Fruit fly (Drosophila melanogaster) whole organism, adult: ENCODE results near the gene CG17145.

Source experiments
- CG11617 ChIP-seq: fragments of 200-800 bp; sonication (Bioruptor generic); optimal IDR thresholded peaks from 2 replicates; lab custom pipeline; 2017; ENCODE audit warnings: mild to moderate bottlenecking, missing biosample characterization, missing genetic modification reagents, missing genetic modification characterization
- CG12768 ChIP-seq: fragments of 200-800 bp; sonication (Bioruptor generic); optimal IDR thresholded peaks from 2 replicates; lab custom pipeline; 2017; ENCODE audit warnings: missing biosample characterization, missing genetic modification characterization, mild to moderate bottlenecking, moderate library complexity, missing genetic modification reagents
- CG14711 ChIP-seq: fragments of 200-800 bp; sonication (Bioruptor generic); optimal IDR thresholded peaks from 2 replicates; lab custom pipeline; 2018; ENCODE audit warnings: missing biosample characterization, mild to moderate bottlenecking, missing genetic modification characterization, moderate library complexity
- CG1620 ChIP-seq: fragments of 200-800 bp; sonication (Bioruptor generic); optimal IDR thresholded peaks from 2 replicates; lab custom pipeline; 2016; ENCODE audit warnings: missing biosample characterization, missing genetic modification characterization
- CG33017 ChIP-seq: fragments of 200-800 bp; sonication (Bioruptor generic); optimal IDR thresholded peaks from 2 replicates; lab custom pipeline; 2018; ENCODE audit warnings: missing biosample characterization, mild to moderate bottlenecking, missing genetic modification characterization, moderate library complexity
- CG5204 ChIP-seq: fragments of 200-800 bp; sonication (Bioruptor generic); optimal IDR thresholded peaks from 2 replicates; lab custom pipeline; 2016; ENCODE audit warnings: missing biosample characterization, missing genetic modification characterization
- CG7045 ChIP-seq: fragments of 200-800 bp; sonication (Bioruptor generic); optimal IDR thresholded peaks from 2 replicates; lab custom pipeline; 2017; ENCODE audit warnings: missing biosample characterization, mild to moderate bottlenecking, missing genetic modification characterization
- CG7101 ChIP-seq: fragments of 200-800 bp; sonication (Bioruptor generic); optimal IDR thresholded peaks from 2 replicates; lab custom pipeline; 2018; ENCODE audit warnings: missing biosample characterization, mild to moderate bottlenecking, missing genetic modification characterization, moderate library complexity
- Clk ChIP-seq: fragments of 200-800 bp; sonication (Bioruptor generic); optimal IDR thresholded peaks from 2 replicates; lab custom pipeline; 2017; ENCODE audit warnings: missing biosample characterization, missing genetic modification characterization
- Crg-1 ChIP-seq: fragments of 200-800 bp; sonication (Bioruptor generic); optimal IDR thresholded peaks from 2 replicates; lab custom pipeline; 2016; ENCODE audit warnings: missing biosample characterization, missing genetic modification characterization
- Hr96 ChIP-seq: fragments of 200-800 bp; sonication (Bioruptor generic); optimal IDR thresholded peaks from 2 replicates; lab custom pipeline; 2016; ENCODE audit warnings: missing biosample characterization, missing genetic modification characterization
- Mnt ChIP-seq: fragments of 200-800 bp; sonication (Bioruptor generic); optimal IDR thresholded peaks from 2 replicates; lab custom pipeline; 2016; ENCODE audit warnings: missing biosample characterization, mild to moderate bottlenecking, missing genetic modification characterization
- bab1 ChIP-seq: fragments of 200-800 bp; sonication (Bioruptor generic); optimal IDR thresholded peaks from 3 replicates; lab custom pipeline; 2019; ENCODE audit warnings: missing biosample characterization, mild to moderate bottlenecking, missing genetic modification characterization, moderate library complexity
- cic ChIP-seq: fragments of 200-800 bp; sonication (Bioruptor generic); optimal IDR thresholded peaks from 2 replicates; lab custom pipeline; 2017; ENCODE audit warnings: missing biosample characterization, mild to moderate bottlenecking, missing genetic modification characterization, moderate library complexity
- cnc ChIP-seq, 2 experiments: fragments of >200 bp; optimal IDR thresholded peaks; 2 replicates each; lab custom pipeline; 2017
- kay ChIP-seq: fragments of 200-800 bp; sonication (Bioruptor generic); peaks from one replicate; lab custom pipeline; 2016; ENCODE audit warnings: missing biosample characterization, missing genetic modification characterization, borderline replicate concordance
- ovo ChIP-seq: fragments of 200-800 bp; sonication (Bioruptor generic); optimal IDR thresholded peaks from 2 replicates; lab custom pipeline; 2016; ENCODE audit warnings: missing biosample characterization, missing genetic modification characterization
- pad ChIP-seq: fragments of 200-800 bp; sonication (Bioruptor generic); optimal IDR thresholded peaks from 3 replicates; lab custom pipeline; 2017; ENCODE audit warnings: missing biosample characterization, missing genetic modification characterization, mild to moderate bottlenecking, moderate library complexity, missing genetic modification reagents
- tj ChIP-seq: fragments of 200-800 bp; sonication (Bioruptor generic); optimal IDR thresholded peaks from 3 replicates; lab custom pipeline; 2017; ENCODE audit warnings: missing biosample characterization, mild to moderate bottlenecking, missing genetic modification characterization, moderate library complexity
- toe ChIP-seq: fragments of 200-800 bp; sonication (Bioruptor generic); optimal IDR thresholded peaks from 2 replicates; lab custom pipeline; 2016; ENCODE audit warnings: missing biosample characterization, missing genetic modification characterization

Gene CG17145

DNA sequence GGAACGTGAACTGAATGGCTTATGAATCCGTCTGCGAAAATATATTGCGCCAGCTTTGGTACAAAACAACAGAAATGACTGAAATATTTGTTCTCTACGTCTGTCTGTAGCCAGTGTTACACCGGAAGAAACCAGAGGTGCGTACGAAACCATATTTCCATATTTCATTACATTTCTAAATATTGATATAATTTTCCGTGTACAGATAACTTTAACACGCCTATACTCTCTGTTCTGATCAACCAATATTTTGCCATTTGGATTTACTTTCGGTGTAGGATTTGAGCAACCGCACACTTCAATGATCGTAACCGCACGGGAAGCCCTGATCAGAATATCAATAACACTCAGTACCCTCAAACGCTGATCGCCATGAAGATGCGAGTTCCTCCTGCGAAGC, 26.9 kb upstream of the CG17145 start:
- TF ChIP-seq Clk (GFP tag; lab: Kevin White, UChicago) (no peak), pad (GFP tag; lab: Kevin White, UChicago) (no peak), CG5204 (GFP tag; lab: Kevin White, UChicago) (peak; percentile 26), CG11617 (GFP tag; lab: Kevin White, UChicago) (no peak), CG12768 (GFP tag; lab: Kevin White, UChicago) (no peak), Mnt (GFP tag; lab: Kevin White, UChicago) (no peak), toe (GFP tag; lab: Kevin White, UChicago) (peak; percentile 0)

DNA sequence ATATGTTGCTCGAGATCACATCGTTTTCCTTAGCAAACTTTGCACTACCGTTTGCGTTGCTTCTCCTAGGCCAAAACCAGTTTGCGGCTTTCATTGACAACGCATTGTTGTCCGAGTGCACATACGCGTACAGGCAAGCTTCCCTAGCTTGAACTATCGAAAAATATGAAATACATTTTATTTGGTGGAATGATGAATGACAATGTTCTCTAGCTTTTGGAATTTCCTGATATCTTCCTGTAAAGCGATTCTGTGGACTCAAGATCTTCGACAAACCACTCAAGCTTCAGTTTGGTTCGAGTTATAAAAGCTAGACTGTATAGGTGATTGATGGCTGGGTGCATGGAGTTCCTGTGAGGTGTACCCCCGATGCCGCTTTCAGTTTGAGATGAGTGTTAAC, 25.7 kb upstream of the CG17145 start:
- TF ChIP-seq Clk (GFP tag; lab: Kevin White, UChicago) (no peak), CG14711 (tag; lab: Kevin White, UChicago) (peak; percentile 21), CG11617 (GFP tag; lab: Kevin White, UChicago) (no peak), CG7045 (no peak), cic (GFP tag; lab: Kevin White, UChicago) (no peak), CG5204 (GFP tag; lab: Kevin White, UChicago) (peak; percentile 21), cnc (optimal IDR thresholded peaks at IDR 0.05; lab: Kevin White, UChicago) (no peak), CG7101 (tag; lab: Kevin White, UChicago) (peak; percentile 13), kay (GFP tag; lab: Kevin White, UChicago) (no peak), bab1 (GFP tag; lab: Kevin White, UChicago) (no peak)

DNA sequence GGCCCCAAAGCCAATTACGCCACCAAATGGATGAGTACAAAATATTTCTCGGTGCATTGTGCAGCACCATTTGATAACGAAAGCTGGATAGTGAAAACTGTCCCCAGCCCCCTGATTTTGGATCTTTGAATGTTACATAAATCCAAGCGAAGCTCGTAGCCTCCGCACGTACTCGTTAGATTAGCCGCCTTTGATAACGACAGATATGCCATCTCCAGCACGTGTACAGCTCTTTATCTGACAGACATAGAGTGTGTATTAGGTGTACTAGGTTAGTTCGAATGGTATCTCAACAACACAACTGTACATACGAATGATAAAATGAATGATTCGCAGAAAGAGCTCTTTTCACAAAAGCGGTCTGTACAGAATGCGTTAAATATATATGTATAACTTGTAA, 25.3 kb upstream of the CG17145 start:
- no peak for TF ChIP-seq tj (GFP tag; lab: Kevin White, UChicago)
- TF ChIP-seq CG14711 (tag; lab: Kevin White, UChicago): no peak
- TF ChIP-seq CG7101 (tag; lab: Kevin White, UChicago): no peak
- no peak for TF ChIP-seq CG12768 (GFP tag; lab: Kevin White, UChicago)
- no peak for TF ChIP-seq Crg-1 (GFP tag; lab: Kevin White, UChicago)
- no peak for TF ChIP-seq kay (GFP tag; lab: Kevin White, UChicago)
- TF ChIP-seq pad (GFP tag; lab: Kevin White, UChicago): no peak
- TF ChIP-seq CG33017 (tag; lab: Kevin White, UChicago): no peak
- TF ChIP-seq cic (GFP tag; lab: Kevin White, UChicago): no peak
- TF ChIP-seq Mnt (GFP tag; lab: Kevin White, UChicago): no peak
- TF ChIP-seq Hr96 (GFP tag; lab: Kevin White, UChicago): no peak
- no peak for TF ChIP-seq Clk (GFP tag; lab: Kevin White, UChicago)
- TF ChIP-seq bab1 (GFP tag; lab: Kevin White, UChicago): no peak
- no peak for TF ChIP-seq CG7045

DNA sequence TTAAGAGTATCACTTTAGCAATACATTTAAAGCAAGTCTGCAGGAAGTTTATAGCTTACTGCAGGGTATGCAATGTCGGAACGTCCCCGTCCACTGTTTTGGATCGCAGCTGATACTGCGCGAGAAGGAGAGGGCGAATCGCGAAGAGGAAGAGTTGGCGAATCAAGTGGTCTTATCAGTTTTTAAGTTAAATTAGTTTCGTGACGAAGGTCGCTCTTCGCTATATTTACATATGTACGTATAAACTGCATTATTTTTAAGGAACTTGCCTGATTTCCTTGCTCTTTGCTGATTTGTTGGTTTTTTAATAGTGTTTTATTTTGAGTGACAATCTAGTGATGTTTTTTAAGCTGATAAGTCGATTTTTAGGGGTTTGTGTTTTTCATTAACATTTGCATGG, 24.4 kb upstream of the CG17145 start:
- TF ChIP-seq CG1620 (GFP tag; lab: Kevin White, UChicago) (no peak), toe (GFP tag; lab: Kevin White, UChicago) (no peak), tj (GFP tag; lab: Kevin White, UChicago) (no peak), kay (GFP tag; lab: Kevin White, UChicago) (no peak), CG14711 (tag; lab: Kevin White, UChicago) (no peak), bab1 (GFP tag; lab: Kevin White, UChicago) (no peak), cnc (optimal IDR thresholded peaks at IDR 0.05; lab: Kevin White, UChicago) (no peak), CG12768 (GFP tag; lab: Kevin White, UChicago) (no peak), CG33017 (tag; lab: Kevin White, UChicago) (no peak), ovo (GFP tag; lab: Kevin White, UChicago) (no peak), Crg-1 (GFP tag; lab: Kevin White, UChicago) (no peak), Clk (GFP tag; lab: Kevin White, UChicago) (no peak)

DNA sequence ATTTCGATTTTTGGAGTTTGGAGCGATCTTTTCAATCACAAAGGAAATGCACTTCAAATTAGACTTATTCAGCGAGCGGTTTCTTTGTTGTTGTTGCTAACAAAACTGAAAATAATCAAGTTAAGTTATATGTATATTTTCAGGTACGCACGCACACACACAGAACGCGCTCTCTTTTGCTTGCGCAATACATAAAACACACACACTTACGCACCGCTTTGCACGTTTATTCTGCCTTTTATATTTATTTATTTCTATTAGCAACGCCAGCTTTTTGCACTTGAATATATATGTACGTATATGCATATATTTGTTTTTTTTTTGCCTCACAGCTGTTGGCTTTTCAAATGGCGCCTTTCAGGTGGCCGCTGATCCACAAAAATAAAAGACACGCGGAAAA, 23.9 kb upstream of the CG17145 start:
- peak; percentile 61 for TF ChIP-seq kay (GFP tag; lab: Kevin White, UChicago)
- TF ChIP-seq tj (GFP tag; lab: Kevin White, UChicago): peak; percentile 69
- no peak for TF ChIP-seq cnc (optimal IDR thresholded peaks at IDR 0.05; lab: Kevin White, UChicago)

DNA sequence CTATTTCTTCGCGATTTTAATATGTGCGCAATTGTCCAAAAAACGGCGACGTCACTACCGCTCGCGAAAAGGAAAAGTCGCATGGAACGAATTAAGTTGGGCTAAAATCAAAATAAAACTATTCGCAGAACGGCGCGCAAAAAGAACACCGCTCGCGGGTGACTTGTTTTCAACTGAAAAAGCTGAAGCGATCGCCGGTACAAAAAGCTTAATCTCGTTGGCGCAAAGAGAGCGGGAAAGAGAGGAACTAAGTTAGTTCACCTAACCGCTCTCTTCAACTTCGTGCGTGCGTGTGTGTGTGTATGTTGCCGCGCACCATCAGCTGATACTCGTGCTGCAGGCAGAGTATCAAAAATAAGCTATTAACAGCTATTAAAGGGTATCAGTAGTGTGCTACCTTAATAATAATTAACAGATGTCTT, 23.5 kb upstream of the CG17145 start, which contains the start of gene CG42674:
TSS of gene CG42674 (minus strand) at position 180 of the 422 bp plus-strand sequence.
- TF ChIP-seq CG14711 (tag; lab: Kevin White, UChicago) (peak; percentile 10), cnc (optimal IDR thresholded peaks at IDR 0.05; lab: Kevin White, UChicago) (no peak), CG33017 (tag; lab: Kevin White, UChicago) (peak; percentile 53), toe (GFP tag; lab: Kevin White, UChicago) (no peak), CG12768 (GFP tag; lab: Kevin White, UChicago) (peak; percentile 7), CG1620 (GFP tag; lab: Kevin White, UChicago) (no peak), cic (GFP tag; lab: Kevin White, UChicago) (peak; percentile 68), kay (GFP tag; lab: Kevin White, UChicago) (peak; percentile 62), Mnt (GFP tag; lab: Kevin White, UChicago) (peak; percentile 78), CG11617 (GFP tag; lab: Kevin White, UChicago) (peak; percentile 19), CG7045 (no peak), bab1 (GFP tag; lab: Kevin White, UChicago) (peak; percentile 71), CG7101 (tag; lab: Kevin White, UChicago) (no peak), CG5204 (GFP tag; lab: Kevin White, UChicago) (no peak), ovo (GFP tag; lab: Kevin White, UChicago) (no peak), Clk (GFP tag; lab: Kevin White, UChicago) (no peak), tj (GFP tag; lab: Kevin White, UChicago) (peak; percentile 43)
